Worm (Caenorhabditis elegans): ENCODE results near the gene srh-75.

The srh-75 gene

ce11 chrV:11069277-11069676 lies 12.3 kb upstream of the srh-75 start, which contains the start of gene T04C12.8:
Gene T04C12.8, minus strand, starts transcription at chrV:11069358.
- 0 out of 2 replicates have a peak, but pooled peaks have one; percentile 24 for TF ChIP-seq B0336.3 (GFP tag; IDR thresholded peaks at IDR 0.05)
- TF ChIP-seq hmg-1.2 (GFP tag; IDR thresholded peaks at IDR 0.05), result no peak
- TF ChIP-seq F52B5.7 (tag; optimal IDR thresholded peaks at IDR 0.05), result no peak
- TF ChIP-seq egl-44 (GFP tag; IDR thresholded peaks at IDR 0.05), result no peak
- no peak for TF ChIP-seq lin-26 (GFP tag; IDR thresholded peaks at IDR 0.05)
- no peak for TF ChIP-seq snpc-4 (GFP tag; optimal IDR thresholded peaks at IDR 0.05)
- TF ChIP-seq snpc-4 (tag; optimal IDR thresholded peaks at IDR 0.05), result peak in 1 of 4 experiments; percentile 14
- TF ChIP-seq pha-4 (tag; optimal IDR thresholded peaks at IDR 0.05), result no peak
- no peak for TF ChIP-seq ztf-28 (GFP tag; IDR thresholded peaks at IDR 0.05)
- no peak for TF ChIP-seq efl-1 (GFP tag; optimal IDR thresholded peaks at IDR 0.05)
- TF ChIP-seq tlf-1 (GFP tag; optimal IDR thresholded peaks at IDR 0.05), result peak; percentile 46
- TF ChIP-seq lag-1 (GFP tag; IDR thresholded peaks at IDR 0.05), result no peak
- no peak for TF ChIP-seq nfya-2 (GFP tag; IDR thresholded peaks at IDR 0.05)
- no peak for TF ChIP-seq cebp-1 (GFP tag; IDR thresholded peaks at IDR 0.05)
- no peak for TF ChIP-seq cebp-1 (tag; optimal IDR thresholded peaks at IDR 0.05)
- no peak for TF ChIP-seq ekl-4 (GFP tag; IDR thresholded peaks at IDR 0.05)
- no peak for TF ChIP-seq madf-8 (GFP tag; conservative IDR thresholded peaks at IDR 0.05)
- TF ChIP-seq F57A8.1 (GFP tag; optimal IDR thresholded peaks at IDR 0.05), result no peak
- no peak for TF ChIP-seq C17E4.6 (GFP tag; IDR thresholded peaks at IDR 0.05)
- no peak for TF ChIP-seq T07F8.4 (tag; optimal IDR thresholded peaks at IDR 0.05)
- no peak for TF ChIP-seq F10E7.11 (tag; optimal IDR thresholded peaks at IDR 0.05)
- TF ChIP-seq K11D2.4 (GFP tag; IDR thresholded peaks at IDR 0.05), result no peak
- TF ChIP-seq unc-130 (GFP tag; optimal IDR thresholded peaks at IDR 0.05), result no peak
- TF ChIP-seq ztf-25 (GFP tag; IDR thresholded peaks at IDR 0.05), result no peak
- peak; percentile 25 for TF ChIP-seq attf-5 (GFP tag; optimal IDR thresholded peaks at IDR 0.05)
- TF ChIP-seq atf-7 (tag; optimal IDR thresholded peaks at IDR 0.05), result peak; percentile 79
- TF ChIP-seq rcor-1 (GFP tag; IDR thresholded peaks at IDR 0.05), result no peak
- no peak for TF ChIP-seq fkh-3 (tag; optimal IDR thresholded peaks at IDR 0.05)
- TF ChIP-seq ztf-6 (GFP tag; IDR thresholded peaks at IDR 0.05), result no peak
- no peak for TF ChIP-seq mes-4 (tag; optimal IDR thresholded peaks at IDR 0.05)
- no peak for TF ChIP-seq sdz-38 (tag; optimal IDR thresholded peaks at IDR 0.05)
- TF ChIP-seq ceh-27 (GFP tag; optimal IDR thresholded peaks at IDR 0.05), result no peak
- no peak for TF ChIP-seq hlh-12 (tag; optimal IDR thresholded peaks at IDR 0.05)
- no peak for TF ChIP-seq somi-1 (GFP tag; optimal IDR thresholded peaks at IDR 0.05)
- no peak for TF ChIP-seq hlh-26 (GFP tag; conservative IDR thresholded peaks at IDR 0.05)
- TF ChIP-seq B0261.1 (tag; optimal IDR thresholded peaks at IDR 0.05), result no peak
- TF ChIP-seq die-1 (tag; optimal IDR thresholded peaks at IDR 0.05), result no peak
- TF ChIP-seq sptf-2 (GFP tag; optimal IDR thresholded peaks at IDR 0.05), result no peak
- no peak for TF ChIP-seq dpl-1 (GFP tag; optimal IDR thresholded peaks at IDR 0.05)
- TF ChIP-seq tbx-9 (tag; optimal IDR thresholded peaks at IDR 0.05; ENCODE audit: borderline replicate concordance), result no peak
- TF ChIP-seq dox-1 (GFP tag; IDR thresholded peaks at IDR 0.05), result no peak; the same call in 1 of the 2 replicates
- TF ChIP-seq F22D6.2 (tag; optimal IDR thresholded peaks at IDR 0.05), result no peak
- TF ChIP-seq hmg-20 (GFP tag; IDR thresholded peaks at IDR 0.05), result no peak
- peak in 1 of 2 experiments; percentile 27 for TF ChIP-seq let-607 (tag; optimal IDR thresholded peaks at IDR 0.05)
- no peak for TF ChIP-seq hsf-1 (GFP tag; IDR thresholded peaks at IDR 0.05)
- TF ChIP-seq tbp1 (GFP tag; optimal IDR thresholded peaks at IDR 0.05), result peak; percentile 9
- TF ChIP-seq attf-3 (GFP tag; conservative IDR thresholded peaks at IDR 0.05), result no peak
- TF ChIP-seq lin-40 (tag; optimal IDR thresholded peaks at IDR 0.05), result peak; percentile 34
- TF ChIP-seq xnd-1 (tag; optimal IDR thresholded peaks at IDR 0.05), result no peak
- TF ChIP-seq egl-18 (GFP tag; IDR thresholded peaks at IDR 0.05), result no peak
- TF ChIP-seq nhr-27 (tag; optimal IDR thresholded peaks at IDR 0.05), result no peak
